Fruit fly (Drosophila melanogaster): ENCODE results near the gene wake.

DNA sequence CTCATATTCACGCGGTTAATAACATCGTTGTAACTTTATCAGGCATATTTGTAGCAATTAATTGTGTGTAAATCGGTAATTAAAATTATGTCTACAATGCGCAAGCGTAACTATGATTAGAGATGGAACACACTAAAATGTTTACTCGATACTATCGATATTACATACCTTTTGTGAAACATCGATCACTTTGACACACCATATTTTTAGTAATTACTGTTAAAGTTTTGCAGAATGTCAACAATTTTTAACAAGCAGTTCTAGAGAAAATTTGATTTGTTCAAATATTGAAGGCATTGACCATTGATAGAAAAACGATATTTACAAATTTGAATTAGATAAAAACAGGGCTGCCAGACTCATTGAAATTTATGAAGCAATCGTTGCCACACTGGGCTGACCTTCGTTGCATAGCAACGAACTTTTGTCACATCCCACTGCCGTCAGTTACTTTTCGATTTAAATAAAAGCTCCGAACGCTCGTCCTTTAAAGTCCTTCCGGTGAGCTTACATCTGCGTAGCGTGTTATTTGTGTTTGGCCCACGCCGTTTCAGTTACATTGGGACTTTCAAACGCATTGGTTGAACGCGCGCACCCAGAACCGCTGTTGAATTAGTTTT is at the start of gene wake, which contains the start of gene loco:
- TF ChIP-seq exex (tag; optimal IDR thresholded peaks at IDR 0.05) (no peak), Pdp1 (GFP tag; optimal IDR thresholded peaks at IDR 0.05) (no peak), gsb-n (tag; optimal IDR thresholded peaks at IDR 0.05) (no peak), CG7786 (GFP tag; optimal IDR thresholded peaks at IDR 0.05) (peak; percentile 4), Dll (GFP tag; IDR thresholded peaks at IDR 0.05; ENCODE audit: partially characterized antibody) (peak; percentile 99), sna (GFP tag; IDR thresholded peaks at IDR 0.05; ENCODE audit: partially characterized antibody) (peak; percentile 97), corto (GFP tag; optimal IDR thresholded peaks at IDR 0.05) (no peak), psq (GFP tag; optimal IDR thresholded peaks at IDR 0.05) (no peak), slou (GFP tag; optimal IDR thresholded peaks at IDR 0.05) (no peak), CG7357 (GFP tag; IDR thresholded peaks at IDR 0.05) (no peak), CG30020 (tag; optimal IDR thresholded peaks at IDR 0.05) (peak; percentile 32), Abd-B (GFP tag; optimal IDR thresholded peaks at IDR 0.05) (no peak), Dad (GFP tag; optimal IDR thresholded peaks at IDR 0.05) (no peak)
